Fruit fly (Drosophila melanogaster) whole organism, prepupa: Measurements from ENCODE around the gene Rdh.

ENCODE experiments used
- Blimp-1 ChIP-seq: fragments of 200-800 bp; sonication (Bioruptor generic); optimal IDR thresholded peaks from 3 replicates; lab custom pipeline; 2017; ENCODE audit warnings: missing biosample characterization, missing genetic modification characterization, mild to moderate bottlenecking, moderate library complexity, missing genetic modification reagents
- CG10631 ChIP-seq: fragments of 200-800 bp; sonication (Bioruptor generic); optimal IDR thresholded peaks from 2 replicates; lab custom pipeline; 2016; ENCODE audit warnings: missing biosample characterization, missing genetic modification characterization
- CG10669 ChIP-seq: fragments of 200-800 bp; sonication (Bioruptor generic); optimal IDR thresholded peaks from 3 replicates; lab custom pipeline; 2018; ENCODE audit warnings: missing biosample characterization, mild to moderate bottlenecking, missing genetic modification characterization, moderate library complexity
- CG11294 ChIP-seq: fragments of 200-800 bp; sonication (Bioruptor generic); IDR thresholded peaks from 2 replicates; pipeline ENCODE4 v1.3.6; 2022; ENCODE audit warnings: missing biosample characterization, missing genetic modification characterization
- CG11762 ChIP-seq: fragments of 200-800 bp; sonication (Bioruptor generic); optimal IDR thresholded peaks from 3 replicates; lab custom pipeline; 2016; ENCODE audit warnings: missing biosample characterization, missing genetic modification characterization; ENCODE audit not compliant: insufficient read depth
- CG11902 ChIP-seq: fragments of 200-800 bp; sonication (Bioruptor generic); optimal IDR thresholded peaks from 3 replicates; lab custom pipeline; 2016; ENCODE audit warnings: missing biosample characterization, missing genetic modification characterization
- CG15336 ChIP-seq: fragments of 200-800 bp; sonication (Bioruptor generic); IDR thresholded peaks from 2 replicates; pipeline ENCODE4 v1.3.6; 2022; ENCODE audit warnings: missing biosample characterization, missing genetic modification characterization
- CG1621 ChIP-seq: fragments of 200-800 bp; sonication (Bioruptor generic); optimal IDR thresholded peaks from 3 replicates; lab custom pipeline; 2018; ENCODE audit warnings: missing biosample characterization, mild to moderate bottlenecking, missing genetic modification characterization
- CG16779 ChIP-seq: fragments of 200-800 bp; sonication (Bioruptor generic); optimal IDR thresholded peaks from 3 replicates; lab custom pipeline; 2017; ENCODE audit warnings: missing biosample characterization, mild to moderate bottlenecking, missing genetic modification characterization
- CG3032 ChIP-seq: fragments of 200-800 bp; optimal IDR thresholded peaks from 2 replicates; lab custom pipeline; 2019; ENCODE audit warnings: missing biosample characterization, mild to moderate bottlenecking, missing genetic modification characterization, moderate library complexity
- CG31627 ChIP-seq: fragments of 200-800 bp; sonication (Bioruptor generic); optimal IDR thresholded peaks from 3 replicates; lab custom pipeline; 2016; ENCODE audit warnings: missing biosample characterization, missing genetic modification characterization
- CG32006 ChIP-seq: fragments of 200-800 bp; sonication (Bioruptor generic); optimal IDR thresholded peaks from 3 replicates; lab custom pipeline; 2017; ENCODE audit warnings: missing biosample characterization, mild to moderate bottlenecking, missing genetic modification characterization
- CG34406 ChIP-seq: fragments of 200-800 bp; sonication (Bioruptor generic); optimal IDR thresholded peaks from 3 replicates; lab custom pipeline; 2016; ENCODE audit warnings: missing biosample characterization, missing genetic modification characterization
- CG3919 ChIP-seq: fragments of 200-800 bp; sonication (Bioruptor generic); optimal IDR thresholded peaks from 3 replicates; lab custom pipeline; 2016; ENCODE audit warnings: missing biosample characterization, missing genetic modification characterization
- CG4318 ChIP-seq: fragments of 200-800 bp; sonication (Bioruptor generic); optimal IDR thresholded peaks from 3 replicates; lab custom pipeline; 2017; ENCODE audit warnings: missing biosample characterization, mild to moderate bottlenecking, missing genetic modification characterization
- CG6163 ChIP-seq: fragments of 200-800 bp; sonication (Bioruptor generic); IDR thresholded peaks from 3 replicates; pipeline ENCODE4 v1.3.6; 2022; ENCODE audit warnings: missing biosample characterization, missing genetic modification characterization
- CG6792 ChIP-seq: fragments of 200-800 bp; sonication (Bioruptor generic); optimal IDR thresholded peaks from 3 replicates; lab custom pipeline; 2016; ENCODE audit warnings: missing biosample characterization, missing genetic modification characterization
- CG6808 ChIP-seq: fragments of 200-800 bp; sonication (Bioruptor generic); optimal IDR thresholded peaks from 3 replicates; lab custom pipeline; 2017; ENCODE audit warnings: missing biosample characterization, missing genetic modification characterization, mild to moderate bottlenecking, moderate library complexity, missing genetic modification reagents
- CG8119 ChIP-seq: fragments of 200-800 bp; sonication (Bioruptor generic); IDR thresholded peaks from 3 replicates; pipeline ENCODE4 v1.3.6; 2022; ENCODE audit warnings: missing biosample characterization, missing genetic modification characterization
- CG8632 ChIP-seq: fragments of 200-800 bp; sonication (Bioruptor generic); optimal IDR thresholded peaks from 3 replicates; lab custom pipeline; 2016; ENCODE audit warnings: missing biosample characterization, missing genetic modification characterization
- Eip75B ChIP-seq: fragments of 200-800 bp; sonication (Bioruptor generic); optimal IDR thresholded peaks from 3 replicates; lab custom pipeline; 2016; ENCODE audit warnings: missing biosample characterization, missing genetic modification characterization
- Eip78C ChIP-seq: fragments of 200-800 bp; sonication (Bioruptor generic); peaks from one replicate; lab custom pipeline; 2016; ENCODE audit warnings: missing biosample characterization, missing genetic modification characterization
- Ets96B ChIP-seq: fragments of 200-800 bp; optimal IDR thresholded peaks from 2 replicates; lab custom pipeline; 2019; ENCODE audit warnings: missing biosample characterization, mild to moderate bottlenecking, missing genetic modification characterization, moderate library complexity
- Gug ChIP-seq: fragments of 200-800 bp; sonication (Bioruptor generic); IDR thresholded peaks from 2 replicates; pipeline ENCODE4 v1.3.6; 2022; ENCODE audit warnings: missing biosample characterization, missing genetic modification characterization
- Hr38 ChIP-seq: sonication (Bioruptor generic); optimal IDR thresholded peaks from 2 replicates; lab custom pipeline; 2016; ENCODE audit warnings: missing biosample characterization, missing genetic modification characterization
- Hr39 ChIP-seq: fragments of 200-800 bp; sonication (Bioruptor generic); optimal IDR thresholded peaks from 2 replicates; lab custom pipeline; 2016; ENCODE audit warnings: missing biosample characterization, missing genetic modification characterization
- Hr4 ChIP-seq: fragments of 200-800 bp; sonication (Bioruptor generic); optimal IDR thresholded peaks from 3 replicates; lab custom pipeline; 2016; ENCODE audit warnings: missing biosample characterization, missing genetic modification characterization
- Lpt ChIP-seq: fragments of 200-800 bp; sonication (Bioruptor generic); optimal IDR thresholded peaks from 3 replicates; lab custom pipeline; 2016; ENCODE audit warnings: missing biosample characterization, missing genetic modification characterization
- Met ChIP-seq: fragments of 200-800 bp; sonication (Bioruptor generic); optimal IDR thresholded peaks from 3 replicates; lab custom pipeline; 2016; ENCODE audit warnings: missing biosample characterization, missing genetic modification characterization
- OdsH ChIP-seq: fragments of 200-800 bp; sonication (Bioruptor generic); optimal IDR thresholded peaks from 3 replicates; lab custom pipeline; 2016; ENCODE audit warnings: missing biosample characterization, missing genetic modification characterization
- Smox ChIP-seq: fragments of 200-800 bp; sonication (Bioruptor generic); optimal IDR thresholded peaks from 3 replicates; lab custom pipeline; 2016; ENCODE audit warnings: missing biosample characterization, missing genetic modification characterization
- Sox102F ChIP-seq: fragments of 200-800 bp; sonication (Bioruptor generic); optimal IDR thresholded peaks from 2 replicates; lab custom pipeline; 2016; ENCODE audit warnings: missing biosample characterization, mild to moderate bottlenecking, missing genetic modification characterization
- Sox14 ChIP-seq: fragments of 200-800 bp; sonication (Bioruptor generic); optimal IDR thresholded peaks from 3 replicates; lab custom pipeline; 2016; ENCODE audit warnings: missing biosample characterization, missing genetic modification characterization
- Sox15 ChIP-seq: fragments of 200-800 bp; sonication (Bioruptor generic); optimal IDR thresholded peaks from 3 replicates; lab custom pipeline; 2016; ENCODE audit warnings: missing biosample characterization, missing genetic modification characterization
- achi ChIP-seq: fragments of 200-800 bp; sonication (Bioruptor generic); optimal IDR thresholded peaks from 3 replicates; lab custom pipeline; 2016; ENCODE audit warnings: missing biosample characterization, missing genetic modification characterization
- acj6 ChIP-seq: fragments of 200-800 bp; sonication (Bioruptor generic); optimal IDR thresholded peaks from 3 replicates; lab custom pipeline; 2016; ENCODE audit warnings: missing biosample characterization, missing genetic modification characterization
- cyc ChIP-seq: fragments of 200-800 bp; sonication (Bioruptor generic); optimal IDR thresholded peaks from 3 replicates; lab custom pipeline; 2016; ENCODE audit warnings: missing biosample characterization, missing genetic modification characterization
- dac ChIP-seq: fragments of 200-800 bp; sonication (Bioruptor generic); optimal IDR thresholded peaks from 2 replicates; lab custom pipeline; 2017; ENCODE audit warnings: missing biosample characterization, mild to moderate bottlenecking, missing genetic modification characterization
- dsx ChIP-seq: fragments of 200-800 bp; optimal IDR thresholded peaks from 3 replicates; lab custom pipeline; 2019; ENCODE audit warnings: missing biosample characterization, mild to moderate bottlenecking, missing genetic modification characterization, moderate library complexity; ENCODE audit not compliant: poor library complexity, severe bottlenecking
- eg ChIP-seq: fragments of 200-800 bp; sonication (Bioruptor generic); IDR thresholded peaks from 3 replicates; pipeline ENCODE4 v1.3.6; 2022; ENCODE audit warnings: missing biosample characterization, missing genetic modification characterization
- esn ChIP-seq: fragments of 200-800 bp; sonication (Bioruptor generic); optimal IDR thresholded peaks from 2 replicates; lab custom pipeline; 2016; ENCODE audit warnings: missing biosample characterization, mild to moderate bottlenecking, missing genetic modification characterization, moderate library complexity
- fd59A ChIP-seq: fragments of 200-800 bp; sonication (Bioruptor generic); optimal IDR thresholded peaks from 2 replicates; lab custom pipeline; 2017; ENCODE audit warnings: missing biosample characterization, mild to moderate bottlenecking, missing genetic modification characterization, missing genetic modification reagents
- fd85E ChIP-seq: fragments of 200-800 bp; sonication (Bioruptor generic); optimal IDR thresholded peaks from 3 replicates; lab custom pipeline; 2016; ENCODE audit warnings: missing biosample characterization, missing genetic modification characterization
- lz ChIP-seq: fragments of 200-800 bp; sonication (Bioruptor generic); optimal IDR thresholded peaks from 3 replicates; lab custom pipeline; 2016; ENCODE audit warnings: missing biosample characterization, missing genetic modification characterization
- net ChIP-seq: fragments of 200-800 bp; sonication (Bioruptor generic); optimal IDR thresholded peaks from 3 replicates; lab custom pipeline; 2016; ENCODE audit warnings: missing biosample characterization, missing genetic modification characterization
- pdm3 ChIP-seq: fragments of 200-800 bp; sonication (Bioruptor generic); optimal IDR thresholded peaks from 3 replicates; lab custom pipeline; 2016; ENCODE audit warnings: missing biosample characterization, missing genetic modification characterization
- salr ChIP-seq, 2 experiments: fragments of 200-800 bp; sonication (Bioruptor generic); optimal IDR thresholded peaks; 3 replicates each; lab custom pipeline; 2016 to 2018; ENCODE audit warnings: missing biosample characterization in 2 of 2, missing genetic modification characterization in 2 of 2, mild to moderate bottlenecking in 1 of 2
- spab ChIP-seq: fragments of 200-800 bp; sonication (Bioruptor generic); optimal IDR thresholded peaks from 2 replicates; lab custom pipeline; 2017; ENCODE audit warnings: missing biosample characterization, mild to moderate bottlenecking, missing genetic modification characterization, missing genetic modification reagents
- svp ChIP-seq: fragments of 200-800 bp; sonication (Bioruptor generic); peaks from one replicate; lab custom pipeline; 2016; ENCODE audit warnings: missing biosample characterization, missing genetic modification characterization
- topi ChIP-seq: fragments of 200-800 bp; sonication (Bioruptor generic); optimal IDR thresholded peaks from 3 replicates; lab custom pipeline; 2016; ENCODE audit warnings: missing biosample characterization, missing genetic modification characterization
- vri ChIP-seq: fragments of 200-800 bp; sonication (Bioruptor generic); optimal IDR thresholded peaks from 3 replicates; lab custom pipeline; 2016; ENCODE audit warnings: missing biosample characterization, mild to moderate bottlenecking, missing genetic modification characterization

Rdh gene

dm6 chr3L:3824790-3825484 is at the start of gene Rdh:
Gene Rdh (plus strand): TSS chr3L:3825449.
- TF ChIP-seq net (GFP tag; lab: Kevin White, UChicago): peak; percentile 36
- no peak for TF ChIP-seq CG11294 (GFP tag; lab: Robert Waterston, UW)
- TF ChIP-seq vri: peak; percentile 9
- TF ChIP-seq Blimp-1 (GFP tag; lab: Kevin White, UChicago): no peak
- TF ChIP-seq lz (GFP tag; lab: Kevin White, UChicago): peak; percentile 36
- TF ChIP-seq OdsH: peak; percentile 64
- TF ChIP-seq CG11902 (GFP tag; lab: Kevin White, UChicago): peak; percentile 36
- TF ChIP-seq spab (GFP tag; lab: Kevin White, UChicago): peak; percentile 58
- TF ChIP-seq CG15336 (GFP tag; lab: Robert Waterston, UW): peak; percentile 45; the same call in 1 of the 2 replicates
- TF ChIP-seq eg (GFP tag; lab: Robert Waterston, UW): no peak
- TF ChIP-seq Gug (GFP tag; lab: Robert Waterston, UW): no peak
- TF ChIP-seq CG6163 (GFP tag; lab: Robert Waterston, UW): no peak
- no peak for TF ChIP-seq Eip75B (GFP tag; lab: Kevin White, UChicago)
- TF ChIP-seq Sox102F: peak; percentile 20
- TF ChIP-seq topi: peak; percentile 53
- TF ChIP-seq Eip78C (GFP tag; lab: Kevin White, UChicago): peak; percentile 85
- peak; percentile 32 for TF ChIP-seq cyc (GFP tag; lab: Kevin White, UChicago)
- no peak for TF ChIP-seq CG16779 (tag; lab: Kevin White, UChicago)
- TF ChIP-seq Lpt (GFP tag; lab: Kevin White, UChicago): no peak
- TF ChIP-seq dsx (GFP tag; lab: Kevin White, UChicago): peak; percentile 15
- TF ChIP-seq Hr39: peak; percentile 2
- TF ChIP-seq CG34406 (GFP tag; lab: Kevin White, UChicago): peak; percentile 58
- peak; percentile 41 for TF ChIP-seq CG11762
- peak in 1 of 2 experiments; percentile 34 for TF ChIP-seq salr (GFP tag; optimal IDR thresholded peaks at IDR 0.05; lab: Kevin White, UChicago)
- peak; percentile 63 for TF ChIP-seq esn
- peak; percentile 25 for TF ChIP-seq CG31627 (GFP tag; lab: Kevin White, UChicago)
- TF ChIP-seq Met (GFP tag; lab: Kevin White, UChicago): peak; percentile 61
- TF ChIP-seq CG3919 (GFP tag; lab: Kevin White, UChicago): peak; percentile 54
- peak; percentile 65 for TF ChIP-seq Hr4 (GFP tag; lab: Kevin White, UChicago)
- peak; percentile 60 for TF ChIP-seq CG32006 (GFP tag; lab: Kevin White, UChicago)
- peak; percentile 67 for TF ChIP-seq svp
- TF ChIP-seq CG6808 (GFP tag; lab: Kevin White, UChicago): peak; percentile 50
- TF ChIP-seq Hr38: no peak
- TF ChIP-seq acj6 (GFP tag; lab: Kevin White, UChicago): peak; percentile 51
- TF ChIP-seq CG6792 (GFP tag; lab: Kevin White, UChicago): peak; percentile 48
- TF ChIP-seq Ets96B (tag; lab: Kevin White, UChicago): peak; percentile 63
- TF ChIP-seq Smox (GFP tag; lab: Kevin White, UChicago): peak; percentile 53
- no peak for TF ChIP-seq dac (GFP tag; lab: Kevin White, UChicago)
- peak; percentile 61 for TF ChIP-seq CG10631 (GFP tag; lab: Kevin White, UChicago)
- TF ChIP-seq fd85E (GFP tag; lab: Kevin White, UChicago): no peak
- TF ChIP-seq Sox14: no peak
- TF ChIP-seq fd59A (GFP tag; lab: Kevin White, UChicago): peak; percentile 34
- TF ChIP-seq pdm3 (GFP tag; lab: Kevin White, UChicago): peak; percentile 66
- TF ChIP-seq CG3032 (tag; lab: Kevin White, UChicago): peak; percentile 22
- TF ChIP-seq CG1621 (tag; lab: Kevin White, UChicago): peak; percentile 11
- peak; percentile 65 for TF ChIP-seq CG8119
- TF ChIP-seq achi: peak; percentile 45
- peak; percentile 64 for TF ChIP-seq CG10669 (GFP tag; lab: Kevin White, UChicago)
- peak; percentile 13 for TF ChIP-seq Sox15 (GFP tag; lab: Kevin White, UChicago)
- peak; percentile 25 for TF ChIP-seq CG4318 (GFP tag; lab: Kevin White, UChicago)
- peak; percentile 42 for TF ChIP-seq CG8632 (GFP tag; lab: Kevin White, UChicago)
